Worm (Caenorhabditis elegans): ENCODE results near the gene lys-1.

DNA sequence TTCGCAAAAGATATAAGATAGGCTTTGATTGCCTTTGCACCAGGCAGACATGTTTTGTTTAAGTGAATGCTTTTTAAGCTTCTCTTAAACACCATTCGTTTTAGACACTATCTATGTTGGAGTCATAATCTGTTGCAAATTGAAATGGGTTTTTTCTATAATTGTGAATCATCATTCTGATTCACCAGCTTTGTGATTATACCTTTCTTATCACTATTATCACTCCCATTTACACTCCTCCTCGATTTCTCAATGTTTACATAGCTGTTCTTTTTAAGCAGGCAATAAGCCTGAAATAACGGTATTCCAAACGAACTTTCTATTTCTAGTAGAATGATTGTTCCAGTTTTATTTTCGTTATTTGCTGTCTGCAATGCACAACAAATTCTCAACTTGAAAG, 19.4 kb downstream of the lys-1 start, which contains the start of gene B0024.4:
- no peak for TF ChIP-seq unc-39 (tag; optimal IDR thresholded peaks at IDR 0.05)
- TF ChIP-seq lin-15B (tag; optimal IDR thresholded peaks at IDR 0.05), result no peak
- no peak for TF ChIP-seq snpc-1.2 (GFP tag; IDR thresholded peaks at IDR 0.05)
